Worm (Caenorhabditis elegans) whole organism, L3 larva: ENCODE measurements around the gene M88.4.

Source experiments
- ama-1 ChIP-seq: fragments of 150-350 bp; optimal IDR thresholded peaks from 2 replicates; lab custom pipeline; 2018
- ceh-28 ChIP-seq: fragments of 150-350 bp; optimal IDR thresholded peaks from 2 replicates; lab custom pipeline; 2014; ENCODE audit warnings: missing biosample characterization, missing genetic modification reagents, missing genetic modification characterization
- ceh-82 ChIP-seq: fragments of 150-350 bp; optimal IDR thresholded peaks from 2 replicates; lab custom pipeline; 2014; ENCODE audit warnings: missing biosample characterization, missing genetic modification characterization
- ceh-9 ChIP-seq: sonication (generic microtip); optimal IDR thresholded peaks from 2 replicates; lab custom pipeline; 2018; ENCODE audit warnings: missing biosample characterization, missing genetic modification characterization
- daf-12 ChIP-seq: fragments of 150-350 bp; optimal IDR thresholded peaks from 2 replicates; lab custom pipeline; 2014; ENCODE audit warnings: missing biosample characterization, missing genetic modification reagents, missing genetic modification characterization
- egl-5 ChIP-seq: fragments of 150-350 bp; optimal IDR thresholded peaks from 2 replicates; lab custom pipeline; 2017; ENCODE audit warnings: missing biosample characterization, missing genetic modification reagents, missing genetic modification characterization, inconsistent platforms
- elt-1 ChIP-seq: fragments of 150-350 bp; optimal IDR thresholded peaks from 2 replicates; lab custom pipeline; 2014; ENCODE audit warnings: missing biosample characterization, missing genetic modification characterization
- elt-2 ChIP-seq: sonication (generic microtip); optimal IDR thresholded peaks from 2 replicates; lab custom pipeline; 2016; ENCODE audit warnings: missing genetic modification reagents, mild to moderate bottlenecking, missing genetic modification characterization, missing compliant biosample characterization
- eor-1 ChIP-seq, 2 experiments: fragments of 150-350 bp; optimal IDR thresholded peaks; 2 replicates each; lab custom pipeline; 2014 to 2018; ENCODE audit warnings: missing biosample characterization in 2 of 2, missing genetic modification characterization in 2 of 2
- fkh-10 ChIP-seq: sonication (generic microtip); optimal IDR thresholded peaks from 2 replicates; lab custom pipeline; 2017; ENCODE audit warnings: missing biosample characterization, missing genetic modification reagents, missing genetic modification characterization
- fkh-2 ChIP-seq: fragments of 150-350 bp; optimal IDR thresholded peaks from 2 replicates; lab custom pipeline; 2014; ENCODE audit warnings: missing biosample characterization, missing genetic modification reagents, missing genetic modification characterization
- fos-1 ChIP-seq: fragments of 150-350 bp; optimal IDR thresholded peaks from 2 replicates; lab custom pipeline; 2014; ENCODE audit warnings: missing biosample characterization, missing genetic modification characterization
- hmg-11 ChIP-seq: sonication (generic microtip); optimal IDR thresholded peaks from 2 replicates; lab custom pipeline; 2016; ENCODE audit warnings: missing genetic modification characterization, missing compliant biosample characterization
- jun-1 ChIP-seq: fragments of 150-350 bp; optimal IDR thresholded peaks from 2 replicates; lab custom pipeline; 2014; ENCODE audit warnings: missing biosample characterization, missing genetic modification reagents, missing genetic modification characterization
- lin-15B ChIP-seq: fragments of 150-350 bp; optimal IDR thresholded peaks from 2 replicates; lab custom pipeline; 2014; ENCODE audit warnings: missing biosample characterization, missing genetic modification characterization
- lin-39 ChIP-seq: fragments of 150-350 bp; optimal IDR thresholded peaks from 2 replicates; lab custom pipeline; 2018; ENCODE audit warnings: missing biosample characterization, missing genetic modification reagents, missing genetic modification characterization
- lsy-12 ChIP-seq: sonication (generic microtip); optimal IDR thresholded peaks from 2 replicates; lab custom pipeline; 2016; ENCODE audit warnings: mild to moderate bottlenecking, missing genetic modification characterization, missing compliant biosample characterization
- mdl-1 ChIP-seq: fragments of 150-350 bp; optimal IDR thresholded peaks from 2 replicates; lab custom pipeline; 2014; ENCODE audit warnings: missing biosample characterization, missing genetic modification characterization
- mml-1 ChIP-seq: fragments of 150-350 bp; sonication (generic microtip); optimal IDR thresholded peaks from 3 replicates; lab custom pipeline; 2014; ENCODE audit warnings: missing biosample characterization, missing genetic modification characterization
- nfya-1 ChIP-seq: sonication (generic microtip); optimal IDR thresholded peaks from 2 replicates; lab custom pipeline; 2017; ENCODE audit warnings: missing genetic modification characterization, mild to moderate bottlenecking, missing compliant biosample characterization, antibody characterized with exemption, moderate library complexity; ENCODE audit not compliant: insufficient read depth
- nhr-12 ChIP-seq: fragments of 150-350 bp; optimal IDR thresholded peaks from 2 replicates; lab custom pipeline; 2014; ENCODE audit warnings: missing biosample characterization, missing genetic modification characterization
- nhr-23 ChIP-seq: fragments of 150-350 bp; optimal IDR thresholded peaks from 2 replicates; lab custom pipeline; 2014; ENCODE audit warnings: missing biosample characterization, missing genetic modification reagents, missing genetic modification characterization
- nhr-237 ChIP-seq: fragments of 150-350 bp; optimal IDR thresholded peaks from 2 replicates; lab custom pipeline; 2014; ENCODE audit warnings: missing biosample characterization, missing genetic modification characterization
- nhr-25 ChIP-seq: sonication (generic microtip); optimal IDR thresholded peaks from 2 replicates; lab custom pipeline; 2017; ENCODE audit warnings: missing biosample characterization, missing genetic modification characterization
- nhr-28 ChIP-seq: fragments of 150-350 bp; optimal IDR thresholded peaks from 2 replicates; lab custom pipeline; 2014; ENCODE audit warnings: missing biosample characterization, missing genetic modification characterization
- nhr-43 ChIP-seq: sonication (generic microtip); optimal IDR thresholded peaks from 2 replicates; lab custom pipeline; 2016; ENCODE audit warnings: mild to moderate bottlenecking, missing genetic modification characterization, missing compliant biosample characterization; ENCODE audit not compliant: poor library complexity, severe bottlenecking
- nhr-67 ChIP-seq: fragments of 150-350 bp; optimal IDR thresholded peaks from 2 replicates; lab custom pipeline; 2014; ENCODE audit warnings: missing biosample characterization, missing genetic modification characterization
- nhr-76 ChIP-seq: fragments of 150-350 bp; sonication (generic microtip); optimal IDR thresholded peaks from 5 replicates; lab custom pipeline; 2014; ENCODE audit warnings: missing biosample characterization, missing genetic modification characterization
- nhr-77 ChIP-seq: fragments of 150-350 bp; optimal IDR thresholded peaks from 2 replicates; lab custom pipeline; 2014; ENCODE audit warnings: missing biosample characterization, missing genetic modification characterization
- pha-4 ChIP-seq: fragments of 150-350 bp; optimal IDR thresholded peaks from 2 replicates; lab custom pipeline; 2014; ENCODE audit warnings: missing biosample characterization, missing genetic modification reagents, missing genetic modification characterization
- pqm-1 ChIP-seq: fragments of 150-350 bp; optimal IDR thresholded peaks from 2 replicates; lab custom pipeline; 2017; ENCODE audit warnings: missing biosample characterization, missing genetic modification characterization, inconsistent platforms
- sea-2 ChIP-seq: fragments of 150-350 bp; sonication (generic microtip); optimal IDR thresholded peaks from 4 replicates; lab custom pipeline; 2014; ENCODE audit warnings: missing biosample characterization, missing genetic modification reagents, missing genetic modification characterization
- skn-1 ChIP-seq: fragments of 150-350 bp; optimal IDR thresholded peaks from 2 replicates; lab custom pipeline; 2014; ENCODE audit warnings: missing biosample characterization, missing genetic modification characterization
- tbx-2 ChIP-seq: sonication (generic microtip); optimal IDR thresholded peaks from 2 replicates; lab custom pipeline; 2016; ENCODE audit warnings: mild to moderate bottlenecking, missing genetic modification characterization, missing compliant biosample characterization
- unc-62 ChIP-seq: fragments of 150-350 bp; sonication (generic microtip); optimal IDR thresholded peaks from 4 replicates; lab custom pipeline; 2014; ENCODE audit warnings: missing biosample characterization, missing genetic modification reagents, missing genetic modification characterization
- zag-1 ChIP-seq: fragments of 150-350 bp; optimal IDR thresholded peaks from 2 replicates; lab custom pipeline; 2014; ENCODE audit warnings: missing biosample characterization, missing genetic modification characterization
- ztf-11 ChIP-seq: fragments of 150-350 bp; optimal IDR thresholded peaks from 2 replicates; lab custom pipeline; 2014; ENCODE audit warnings: missing biosample characterization, missing genetic modification characterization
- ztf-4 ChIP-seq: fragments of 150-350 bp; optimal IDR thresholded peaks from 2 replicates; lab custom pipeline; 2014; ENCODE audit warnings: missing biosample characterization, missing genetic modification characterization

M88.4 gene

ce11 chrIII:4593098-4593697 lies 44.4 kb downstream of the M88.4 start, which contains the start of gene erh-2:
Gene erh-2 (plus strand): TSS chrIII:4593231.
- TF ChIP-seq fos-1 (no peak), elt-1 (tag; lab: Kevin White, UChicago) (no peak), nhr-25 (tag; lab: Kevin White, UChicago) (no peak), mml-1 (no peak), nhr-67 (tag; lab: Kevin White, UChicago) (no peak), nhr-76 (tag; lab: Kevin White, UChicago) (no peak), sea-2 (GFP tag; lab: Kevin White, UChicago) (no peak), fkh-2 (tag; lab: Kevin White, UChicago) (no peak), eor-1 (tag; optimal IDR thresholded peaks at IDR 0.05; lab: Kevin White, UChicago) (no peak), lin-15B (tag; lab: Kevin White, UChicago) (no peak), zag-1 (tag; lab: Kevin White, UChicago) (no peak), fkh-10 (no peak), hmg-11 (tag; lab: Kevin White, UChicago) (no peak), ceh-82 (no peak), ama-1 (lab: Kevin White, UChicago) (no peak), jun-1 (tag; lab: Kevin White, UChicago) (no peak), lsy-12 (tag; lab: Kevin White, UChicago) (no peak), nhr-12 (tag; lab: Kevin White, UChicago) (no peak)

ce11 chrIII:4594324-4594723 lies 45.5 kb downstream of the M88.4 start, which contains the start of gene apc-11:
Gene apc-11 (minus strand): TSS chrIII:4594424.
- TF ChIP-seq ztf-4 (no peak), nhr-77 (tag; lab: Kevin White, UChicago) (no peak), lin-39 (no peak), elt-2 (no peak), nhr-25 (tag; lab: Kevin White, UChicago) (no peak), ztf-11 (no peak), nhr-28 (tag; lab: Kevin White, UChicago) (no peak), elt-1 (tag; lab: Kevin White, UChicago) (no peak), lin-15B (tag; lab: Kevin White, UChicago) (no peak), daf-12 (tag; lab: Kevin White, UChicago) (no peak), ama-1 (lab: Kevin White, UChicago) (no peak), egl-5 (tag; lab: Kevin White, UChicago) (no peak), skn-1 (tag; lab: Kevin White, UChicago) (no peak), nhr-67 (tag; lab: Kevin White, UChicago) (no peak), pha-4 (no peak), hmg-11 (tag; lab: Kevin White, UChicago) (no peak)

ce11 chrIII:4594762-4595523 lies 46.1 kb downstream of the M88.4 start:
- no peak for TF ChIP-seq nfya-1 (tag; lab: Kevin White, UChicago)
- no peak for TF ChIP-seq unc-62 (GFP tag; lab: Kevin White, UChicago)
- TF ChIP-seq fkh-2 (tag; lab: Kevin White, UChicago), result no peak
- TF ChIP-seq elt-1 (tag; lab: Kevin White, UChicago), result no peak
- TF ChIP-seq eor-1 (tag; optimal IDR thresholded peaks at IDR 0.05; lab: Kevin White, UChicago), result no peak
- TF ChIP-seq tbx-2 (tag; lab: Kevin White, UChicago), result no peak
- no peak for TF ChIP-seq nhr-67 (tag; lab: Kevin White, UChicago)
- TF ChIP-seq sea-2 (GFP tag; lab: Kevin White, UChicago), result no peak
- TF ChIP-seq, all 47 proteins: peak for 0

- TF ChIP-seq nhr-237 (tag; lab: Kevin White, UChicago) (no peak), ztf-4 (no peak), nhr-23 (no peak), egl-5 (tag; lab: Kevin White, UChicago) (no peak), elt-2 (no peak), nhr-28 (tag; lab: Kevin White, UChicago) (no peak), nhr-76 (tag; lab: Kevin White, UChicago) (no peak), hmg-11 (tag; lab: Kevin White, UChicago) (no peak), nhr-12 (tag; lab: Kevin White, UChicago) (no peak), ceh-9 (no peak), nhr-43 (tag; lab: Kevin White, UChicago) (no peak), mdl-1 (tag; lab: Kevin White, UChicago) (no peak), elt-1 (tag; lab: Kevin White, UChicago) (no peak), nfya-1 (tag; lab: Kevin White, UChicago) (no peak), lin-15B (tag; lab: Kevin White, UChicago) (no peak), pqm-1 (no peak), nhr-77 (tag; lab: Kevin White, UChicago) (no peak), ceh-28 (no peak), ama-1 (lab: Kevin White, UChicago) (no peak)
Observed at ce11 chrIII:4595771-4596227, 47.0 kb downstream of the M88.4 start, which contains the start of gene asb-1. Gene asb-1 (minus strand): TSS chrIII:4595821.
